Worm (Caenorhabditis elegans) whole organism, L4 larva: ENCODE data around the gene Y82E9BL.12.

Experiments used
- F44E2.7 ChIP-seq: fragments of 200-800 bp; sonication (Bioruptor generic); IDR thresholded peaks from 2 replicates; pipeline ENCODE4 v2.1.2; 2022; ENCODE audit warnings: missing genetic modification characterization, missing compliant biosample characterization
- ctbp-1 ChIP-seq: fragments of 200-800 bp; sonication (Bioruptor generic); IDR thresholded peaks from 2 replicates; pipeline ENCODE4 v1.3.6; 2022; ENCODE audit warnings: missing genetic modification reagents, missing genetic modification characterization, missing compliant biosample characterization
- daf-12 ChIP-seq: fragments of 150-350 bp; optimal IDR thresholded peaks from 2 replicates; lab custom pipeline; 2014; ENCODE audit warnings: missing biosample characterization, missing genetic modification reagents, missing genetic modification characterization
- fos-1 ChIP-seq: fragments of 150-350 bp; optimal IDR thresholded peaks from 2 replicates; lab custom pipeline; 2014; ENCODE audit warnings: missing biosample characterization, missing genetic modification characterization
- hlh-11 ChIP-seq: fragments of 200-800 bp; sonication (Bioruptor generic); optimal IDR thresholded peaks from 2 replicates; lab custom pipeline; 2018; ENCODE audit warnings: mild to moderate bottlenecking, missing genetic modification characterization, missing compliant biosample characterization
- lsy-2 ChIP-seq, 2 experiments: fragments of 150-350 bp in 1 of 2; sonication (generic microtip) in 1 of 2; optimal IDR thresholded peaks; 2 replicates each; lab custom pipeline; 2014 to 2017; ENCODE audit warnings: missing biosample characterization in 2 of 2, missing genetic modification characterization in 2 of 2
- nhr-28 ChIP-seq: fragments of 150-350 bp; optimal IDR thresholded peaks from 2 replicates; lab custom pipeline; 2014; ENCODE audit warnings: missing biosample characterization, missing genetic modification characterization
- pqm-1 ChIP-seq: sonication (generic microtip); optimal IDR thresholded peaks from 2 replicates; lab custom pipeline; 2017; ENCODE audit warnings: missing biosample characterization, missing genetic modification characterization
- set-16 ChIP-seq: fragments of 200-800 bp; sonication (Bioruptor generic); IDR thresholded peaks from 2 replicates; pipeline ENCODE4 v1.3.6; 2022; ENCODE audit warnings: missing genetic modification reagents, missing genetic modification characterization, missing compliant biosample characterization

- TF ChIP-seq fos-1 (tag; lab: Kevin White, UChicago) (no peak), set-16 (no peak), ctbp-1 (GFP tag; lab: Robert Waterston, UW) (no peak), hlh-11 (peak; percentile 20), pqm-1 (peak; percentile 80), daf-12 (no peak), lsy-2 (tag; optimal IDR thresholded peaks at IDR 0.05; lab: Kevin White, UChicago) (no peak), F44E2.7 (GFP tag; lab: Robert Waterston, UW) (no peak), nhr-28 (tag; lab: Kevin White, UChicago) (peak; percentile 77)
Measured at ce11 chrIII:1315038-1315437, 6.1 kb downstream of the Y82E9BL.12 start, which contains the start of the genes fbxa-80 and fbxa-19.
